Worm (Caenorhabditis elegans) whole organism, mixed stage, embryonic: ENCODE data around the gene tag-51.

Experiments
- M03D4.4 ChIP-seq: sonication (generic microtip); optimal IDR thresholded peaks from 2 replicates; lab custom pipeline; 2017; ENCODE audit warnings: mild to moderate bottlenecking, missing genetic modification characterization, missing compliant biosample characterization
- bed-3 ChIP-seq: fragments of 200-800 bp; sonication (Bioruptor generic); optimal IDR thresholded peaks from 3 replicates; lab custom pipeline; 2018; ENCODE audit warnings: mild to moderate bottlenecking, missing genetic modification characterization, moderate library complexity, missing compliant biosample characterization
- blmp-1 ChIP-seq: fragments of 150-350 bp; optimal IDR thresholded peaks from 2 replicates; lab custom pipeline; 2014; ENCODE audit warnings: missing biosample characterization, missing genetic modification characterization
- ceh-39 ChIP-seq: fragments of 150-350 bp; optimal IDR thresholded peaks from 2 replicates; lab custom pipeline; 2014; ENCODE audit warnings: missing biosample characterization, missing genetic modification characterization
- ceh-43 ChIP-seq: fragments of 200-800 bp; sonication (Bioruptor generic); optimal IDR thresholded peaks from 2 replicates; lab custom pipeline; 2018; ENCODE audit warnings: mild to moderate bottlenecking, missing genetic modification characterization, moderate library complexity, missing compliant biosample characterization
- ceh-83 ChIP-seq: fragments of 200-800 bp; sonication (Bioruptor generic); optimal IDR thresholded peaks from 2 replicates; lab custom pipeline; 2018; ENCODE audit warnings: mild to moderate bottlenecking, missing genetic modification characterization, missing compliant biosample characterization
- cnd-1 ChIP-seq: fragments of 200-800 bp; sonication (Bioruptor generic); optimal IDR thresholded peaks from 2 replicates; lab custom pipeline; 2018; ENCODE audit warnings: mild to moderate bottlenecking, missing genetic modification characterization, missing compliant biosample characterization
- elt-3 ChIP-seq: fragments of 150-350 bp; optimal IDR thresholded peaks from 2 replicates; lab custom pipeline; 2014; ENCODE audit warnings: missing biosample characterization, missing genetic modification characterization
- flh-1 ChIP-seq: fragments of 200-800 bp; sonication (Bioruptor generic); optimal IDR thresholded peaks from 2 replicates; lab custom pipeline; 2018; ENCODE audit warnings: mild to moderate bottlenecking, missing genetic modification characterization, moderate library complexity, missing compliant biosample characterization
- hlh-1 ChIP-seq: fragments of 150-350 bp; optimal IDR thresholded peaks from 2 replicates; lab custom pipeline; 2014; ENCODE audit warnings: missing biosample characterization, missing genetic modification reagents, missing genetic modification characterization
- lin-32 ChIP-seq: fragments of 200-800 bp; sonication (Bioruptor generic); optimal IDR thresholded peaks from 2 replicates; lab custom pipeline; 2018; ENCODE audit warnings: mild to moderate bottlenecking, missing genetic modification characterization, missing compliant biosample characterization
- lsy-2 ChIP-seq: fragments of 150-350 bp; optimal IDR thresholded peaks from 2 replicates; lab custom pipeline; 2014; ENCODE audit warnings: missing biosample characterization, missing genetic modification characterization
- mab-5 ChIP-seq: fragments of 150-350 bp; optimal IDR thresholded peaks from 2 replicates; lab custom pipeline; 2014; ENCODE audit warnings: missing biosample characterization, missing genetic modification characterization
- mep-1 ChIP-seq: fragments of 150-350 bp; optimal IDR thresholded peaks from 2 replicates; lab custom pipeline; 2017; ENCODE audit warnings: missing biosample characterization, missing genetic modification reagents, missing genetic modification characterization, inconsistent platforms
- nhr-12 ChIP-seq: fragments of 150-350 bp; optimal IDR thresholded peaks from 2 replicates; lab custom pipeline; 2014; ENCODE audit warnings: missing biosample characterization, missing genetic modification characterization
- nhr-2 ChIP-seq: fragments of 150-350 bp; optimal IDR thresholded peaks from 2 replicates; lab custom pipeline; 2014; ENCODE audit warnings: missing biosample characterization, missing genetic modification characterization
- nhr-237 ChIP-seq: fragments of 150-350 bp; optimal IDR thresholded peaks from 2 replicates; lab custom pipeline; 2014; ENCODE audit warnings: missing biosample characterization, missing genetic modification characterization
- nhr-76 ChIP-seq: sonication (generic microtip); optimal IDR thresholded peaks from 2 replicates; lab custom pipeline; 2017; ENCODE audit warnings: missing biosample characterization, missing genetic modification characterization
- pha-4 ChIP-seq: fragments of 150-350 bp; optimal IDR thresholded peaks from 2 replicates; lab custom pipeline; 2018; ENCODE audit warnings: missing biosample characterization, missing genetic modification reagents, missing genetic modification characterization
- sem-2 ChIP-seq: fragments of 200-800 bp; sonication (Bioruptor generic); optimal IDR thresholded peaks from 2 replicates; lab custom pipeline; 2018; ENCODE audit warnings: mild to moderate bottlenecking, missing genetic modification characterization, missing compliant biosample characterization
- snpc-4 ChIP-seq: fragments of 150-350 bp; optimal IDR thresholded peaks from 2 replicates; lab custom pipeline; 2014; ENCODE audit warnings: missing biosample characterization, missing genetic modification characterization
- sptf-1 ChIP-seq: sonication (generic microtip); optimal IDR thresholded peaks from 2 replicates; lab custom pipeline; 2017; ENCODE audit warnings: mild to moderate bottlenecking, missing genetic modification characterization, moderate library complexity, missing compliant biosample characterization
- tbx-8 ChIP-seq: fragments of 200-800 bp; sonication (Bioruptor generic); optimal IDR thresholded peaks from 2 replicates; lab custom pipeline; 2018; ENCODE audit warnings: mild to moderate bottlenecking, missing genetic modification characterization, moderate library complexity, missing compliant biosample characterization
- unc-120 ChIP-seq: sonication (generic microtip); optimal IDR thresholded peaks from 2 replicates; lab custom pipeline; 2017; ENCODE audit warnings: missing genetic modification characterization, missing compliant biosample characterization; ENCODE audit not compliant: poor library complexity, severe bottlenecking
- unc-39 ChIP-seq: fragments of 150-350 bp; optimal IDR thresholded peaks from 2 replicates; lab custom pipeline; 2014; ENCODE audit warnings: missing biosample characterization, missing genetic modification characterization
- unc-62 ChIP-seq: fragments of 150-350 bp; optimal IDR thresholded peaks from 2 replicates; lab custom pipeline; 2014; ENCODE audit warnings: missing biosample characterization, missing genetic modification reagents, missing genetic modification characterization
- zip-8 ChIP-seq: fragments of 150-350 bp; optimal IDR thresholded peaks from 2 replicates; lab custom pipeline; 2014; ENCODE audit warnings: missing biosample characterization, missing genetic modification characterization
- ztf-11 ChIP-seq: fragments of 150-350 bp; optimal IDR thresholded peaks from 2 replicates; lab custom pipeline; 2014; ENCODE audit warnings: missing biosample characterization, missing genetic modification characterization

tag-51 gene

DNA sequence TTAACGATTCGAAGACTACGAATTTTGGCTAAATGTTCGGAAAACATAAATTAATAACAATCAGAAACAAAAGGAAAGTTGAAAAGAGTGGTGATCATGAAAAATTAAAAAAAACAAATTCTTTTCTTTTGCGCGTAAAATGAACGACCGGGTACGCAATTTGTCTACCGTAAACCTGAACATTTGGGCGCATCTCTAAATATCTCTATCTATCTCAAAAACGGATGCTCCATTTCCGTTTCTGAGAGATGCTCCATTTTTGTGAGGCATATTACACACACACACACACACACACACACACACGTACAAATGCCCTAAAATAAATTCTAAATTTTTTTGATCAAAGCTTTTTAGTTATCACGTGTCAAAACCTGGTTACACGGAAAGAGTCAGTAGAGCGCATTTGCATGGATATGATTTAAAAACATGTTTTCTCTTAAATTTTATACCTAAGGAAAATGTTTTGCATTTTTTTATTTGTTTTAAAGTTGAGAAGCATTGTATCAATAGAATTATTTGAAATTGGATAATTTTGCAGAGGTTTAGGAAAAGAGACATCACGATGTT is 35.0 kb downstream of the tag-51 start:
- TF ChIP-seq lsy-2 (tag; lab: Kevin White, UChicago) = peak; percentile 81
- TF ChIP-seq ceh-83 (GFP tag; lab: Kevin White, UChicago) = no peak

DNA sequence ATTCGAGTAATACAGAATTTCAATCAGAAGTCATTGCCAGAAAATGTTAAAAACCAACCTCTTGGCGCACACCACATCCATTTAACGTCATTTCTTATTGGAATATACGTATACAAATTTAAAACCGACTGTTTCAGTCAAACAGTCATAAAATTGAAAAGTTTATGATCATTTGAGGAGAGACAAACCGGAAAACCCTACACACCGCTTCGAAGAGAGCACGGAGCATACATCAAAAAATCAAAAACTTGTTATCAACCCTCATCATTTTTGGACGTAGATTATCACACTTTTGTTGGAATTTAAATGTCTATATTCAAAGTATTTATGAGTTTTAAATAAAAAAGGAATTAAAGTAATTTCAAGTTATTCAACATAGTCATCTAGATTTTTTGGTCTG is 37.0 kb downstream of the tag-51 start, which contains the start of gene T24C4.10:
T24C4.10 (minus strand) TSS at position 230 of the 400 bp plus-strand sequence.
- TF ChIP-seq sem-2 = no peak
- TF ChIP-seq ztf-11 (tag; lab: Kevin White, UChicago) = no peak
- TF ChIP-seq zip-8 (tag; lab: Kevin White, UChicago) = no peak
- TF ChIP-seq mab-5 = no peak
- TF ChIP-seq nhr-2 (tag; lab: Kevin White, UChicago) = no peak
- TF ChIP-seq unc-39 (tag; lab: Kevin White, UChicago) = no peak
- no peak for TF ChIP-seq tbx-8
- no peak for TF ChIP-seq sptf-1
- no peak for TF ChIP-seq cnd-1 (tag; lab: Kevin White, UChicago)
- TF ChIP-seq blmp-1 = no peak
- no peak for TF ChIP-seq mep-1 (tag; lab: Kevin White, UChicago)
- TF ChIP-seq nhr-76 = no peak
- TF ChIP-seq nhr-12 = no peak
- TF ChIP-seq unc-62 = no peak

DNA sequence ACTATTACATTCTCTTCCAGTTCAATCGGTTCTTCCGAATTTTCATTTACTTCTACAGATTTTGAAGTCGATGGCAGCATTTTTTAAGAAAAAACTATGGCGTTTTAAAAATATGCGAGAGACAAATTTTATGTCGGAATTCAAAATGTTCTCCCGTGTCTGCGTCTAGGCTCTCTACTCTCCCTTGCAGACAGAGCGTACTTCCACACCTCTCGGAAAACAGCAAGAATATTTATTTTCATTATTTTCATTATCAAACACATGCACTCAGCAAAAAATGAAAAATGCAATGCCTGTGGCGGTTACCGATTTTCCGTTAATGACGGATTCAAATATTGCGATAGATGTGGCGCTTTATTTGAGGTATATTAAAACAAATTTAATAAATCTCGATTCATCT is 41.5 kb downstream of the tag-51 start, which contains the start of the genes ztf-18 and F23H11.2:
ztf-18 (minus strand) TSS at position 188 of the 400 bp plus-strand sequence.
F23H11.2 (plus strand) TSS at position 223 of the 400 bp plus-strand sequence.
- no peak for TF ChIP-seq snpc-4 (tag; lab: Kevin White, UChicago)
- TF ChIP-seq hlh-1 (tag; lab: Kevin White, UChicago) = peak; percentile 18
- TF ChIP-seq lin-32 = no peak

- TF ChIP-seq elt-3 (tag; lab: Kevin White, UChicago) = no peak
- TF ChIP-seq mep-1 (tag; lab: Kevin White, UChicago) = no peak
- no peak for TF ChIP-seq lin-32
- no peak for TF ChIP-seq M03D4.4 (tag; lab: Kevin White, UChicago)
- no peak for TF ChIP-seq hlh-1 (tag; lab: Kevin White, UChicago)
- TF ChIP-seq snpc-4 (tag; lab: Kevin White, UChicago) = no peak
Observed at ce11 chrIII:896904-897303, 42.9 kb downstream of the tag-51 start.

DNA sequence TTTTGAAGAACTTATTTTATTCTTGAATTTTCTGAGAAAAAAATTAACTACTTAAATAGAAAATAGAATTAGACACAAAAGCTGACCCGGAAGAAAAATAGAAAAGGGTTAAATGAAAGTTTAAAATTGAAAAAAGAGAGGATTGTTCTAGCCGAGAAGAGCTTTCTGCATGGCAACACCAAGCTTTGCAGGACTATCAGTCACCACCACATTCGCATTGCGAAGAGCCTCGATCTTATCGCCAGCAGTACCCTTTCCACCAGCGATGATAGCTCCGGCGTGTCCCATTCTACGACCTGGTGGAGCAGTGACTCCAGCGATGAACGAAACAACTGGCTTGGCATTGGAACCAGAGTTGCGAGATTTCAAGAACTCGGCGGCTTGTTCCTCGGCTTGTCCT is 46.1 kb downstream of the tag-51 start:
- TF ChIP-seq mep-1 (tag; lab: Kevin White, UChicago) = no peak
- TF ChIP-seq nhr-2 (tag; lab: Kevin White, UChicago) = no peak
- no peak for TF ChIP-seq bed-3 (GFP tag; lab: Kevin White, UChicago)
- TF ChIP-seq tbx-8 = no peak
- TF ChIP-seq ceh-39 (tag; lab: Kevin White, UChicago) = no peak
- TF ChIP-seq elt-3 (tag; lab: Kevin White, UChicago) = no peak
- TF ChIP-seq M03D4.4 (tag; lab: Kevin White, UChicago) = no peak
- no peak for TF ChIP-seq lin-32
- TF ChIP-seq sem-2 = no peak
- no peak for TF ChIP-seq flh-1

ce11 chrIII:901148-901547 is 47.1 kb downstream of the tag-51 start, which contains the start of gene sucl-2:
TSS of gene sucl-2 (minus strand) at chrIII:901412.
- TF ChIP-seq ztf-11 (tag; lab: Kevin White, UChicago) (no peak), sem-2 (no peak), nhr-237 (tag; lab: Kevin White, UChicago) (no peak), mep-1 (tag; lab: Kevin White, UChicago) (no peak), lsy-2 (tag; lab: Kevin White, UChicago) (no peak), nhr-12 (no peak), unc-120 (tag; lab: Kevin White, UChicago) (no peak), tbx-8 (no peak), elt-3 (tag; lab: Kevin White, UChicago) (no peak), ceh-43 (GFP tag; lab: Kevin White, UChicago) (no peak), M03D4.4 (tag; lab: Kevin White, UChicago) (no peak), pha-4 (tag; lab: Kevin White, UChicago) (no peak)
- TF ChIP-seq, all 35 proteins: peak for 0
